Worm (Caenorhabditis elegans) whole organism, midembryonic: Measurements from ENCODE around the gene lys-10.

Experiments used
- T22C8.4 ChIP-seq: fragments of 200-800 bp; sonication (Bioruptor generic); IDR thresholded peaks from 2 replicates; pipeline ENCODE4 v1.3.6; 2022; ENCODE audit warnings: missing genetic modification characterization, missing compliant biosample characterization
- cog-1 ChIP-seq: sonication (generic microtip); optimal IDR thresholded peaks from 2 replicates; lab custom pipeline; 2016; ENCODE audit warnings: missing genetic modification characterization, missing compliant biosample characterization
- flt-1 ChIP-seq: fragments of 200-800 bp; sonication (Bioruptor generic); IDR thresholded peaks from 2 replicates; pipeline ENCODE4 v1.3.6; 2022; ENCODE audit warnings: missing genetic modification characterization, missing compliant biosample characterization
- tab-1 ChIP-seq: fragments of 200-800 bp; sonication (Bioruptor generic); IDR thresholded peaks from 2 replicates; pipeline ENCODE4 v1.3.6; 2022; ENCODE audit warnings: missing genetic modification characterization, missing compliant biosample characterization
- ztf-23 ChIP-seq: fragments of 200-800 bp; sonication (Bioruptor generic); IDR thresholded peaks from 2 replicates; pipeline ENCODE4 v1.3.6; 2022; ENCODE audit warnings: missing genetic modification reagents, missing genetic modification characterization, missing compliant biosample characterization
- ztf-29 ChIP-seq: fragments of 200-800 bp; sonication (Bioruptor generic); IDR thresholded peaks from 2 replicates; pipeline ENCODE4 v1.3.6; 2022; ENCODE audit warnings: missing genetic modification reagents, missing genetic modification characterization, missing compliant biosample characterization

DNA sequence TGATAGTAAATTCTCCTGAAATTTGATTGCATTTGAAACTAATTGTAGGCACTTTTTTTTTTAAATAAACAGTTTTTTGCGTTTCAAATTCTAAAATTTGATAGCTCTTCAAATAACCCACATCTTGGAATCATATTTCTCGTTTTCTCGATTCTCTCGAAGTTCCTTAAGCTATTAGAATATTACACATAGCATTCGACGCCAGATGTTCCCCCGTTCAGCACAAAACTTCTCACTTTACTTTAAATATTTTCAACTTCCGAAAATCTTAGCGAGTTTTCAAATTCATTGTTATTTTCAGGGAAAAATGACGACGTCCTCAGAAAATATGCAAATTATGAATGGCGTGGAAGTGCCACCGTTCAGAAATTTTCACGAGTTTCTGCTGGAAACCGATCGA, 47.1 kb downstream of the lys-10 start, which contains the start of gene praf-3:
- TF ChIP-seq flt-1 (GFP tag; lab: Robert Waterston, UW) (no peak), T22C8.4 (GFP tag; lab: Robert Waterston, UW) (no peak), ztf-23 (GFP tag; lab: Robert Waterston, UW) (no peak), cog-1 (tag; lab: Kevin White, UChicago) (no peak), ztf-29 (no peak), tab-1 (GFP tag; lab: Robert Waterston, UW) (no peak)
